Worm (Caenorhabditis elegans) whole organism, L2 larva: ENCODE measurements around the gene Y51H4A.1.
"Not testable (repeated sequence)": the region's sequence is repeated elsewhere in the genome, so short reads cannot be mapped to it uniquely, and the experiment has no call there.

Source experiments
- C34F6.9 ChIP-seq: fragments of 150-350 bp; optimal IDR thresholded peaks from 2 replicates; lab custom pipeline; 2014; ENCODE audit warnings: missing biosample characterization, missing genetic modification characterization
- F13H6.1 ChIP-seq: sonication (generic microtip); optimal IDR thresholded peaks from 2 replicates; lab custom pipeline; 2016; ENCODE audit warnings: missing genetic modification characterization, missing compliant biosample characterization
- R02D3.7 ChIP-seq: fragments of 150-350 bp; optimal IDR thresholded peaks from 2 replicates; lab custom pipeline; 2014; ENCODE audit warnings: missing biosample characterization, missing genetic modification characterization
- Y55F3AM.14 ChIP-seq: fragments of 200-800 bp; sonication (Bioruptor generic); optimal IDR thresholded peaks from 2 replicates; lab custom pipeline; 2018; ENCODE audit warnings: mild to moderate bottlenecking, missing genetic modification characterization, missing compliant biosample characterization
- ZK546.5 ChIP-seq: sonication (generic microtip); optimal IDR thresholded peaks from 2 replicates; lab custom pipeline; 2017; ENCODE audit warnings: missing biosample characterization, missing genetic modification characterization
- alr-1 ChIP-seq: fragments of 150-350 bp; optimal IDR thresholded peaks from 2 replicates; lab custom pipeline; 2014; ENCODE audit warnings: missing biosample characterization, missing genetic modification characterization
- ama-1 ChIP-seq: fragments of 150-350 bp; optimal IDR thresholded peaks from 2 replicates; lab custom pipeline; 2018; ENCODE audit warnings: inconsistent platforms
- ceh-16 ChIP-seq: fragments of 150-350 bp; optimal IDR thresholded peaks from 2 replicates; lab custom pipeline; 2014; ENCODE audit warnings: missing biosample characterization, missing genetic modification characterization
- ceh-82 ChIP-seq: fragments of 150-350 bp; optimal IDR thresholded peaks from 2 replicates; lab custom pipeline; 2014; ENCODE audit warnings: missing biosample characterization, missing genetic modification characterization
- crh-2 ChIP-seq: sonication (generic microtip); optimal IDR thresholded peaks from 2 replicates; lab custom pipeline; 2017; ENCODE audit warnings: missing biosample characterization, missing genetic modification characterization
- dmd-4 ChIP-seq: sonication (generic microtip); optimal IDR thresholded peaks from 2 replicates; lab custom pipeline; 2017; ENCODE audit warnings: missing biosample characterization, missing genetic modification characterization
- egl-27 ChIP-seq: sonication (generic microtip); optimal IDR thresholded peaks from 3 replicates; lab custom pipeline; 2017; ENCODE audit warnings: missing biosample characterization, missing genetic modification reagents, missing genetic modification characterization
- fos-1 ChIP-seq: fragments of 150-350 bp; optimal IDR thresholded peaks from 2 replicates; lab custom pipeline; 2014; ENCODE audit warnings: missing biosample characterization, missing genetic modification characterization
- gmeb-1 ChIP-seq: fragments of 150-350 bp; optimal IDR thresholded peaks from 2 replicates; lab custom pipeline; 2014; ENCODE audit warnings: missing biosample characterization, missing genetic modification characterization
- lin-11 ChIP-seq: fragments of 150-350 bp; sonication (generic microtip); optimal IDR thresholded peaks from 2 replicates; lab custom pipeline; 2014; ENCODE audit warnings: missing biosample characterization, missing genetic modification characterization, inconsistent platforms, mixed read lengths
- lin-13 ChIP-seq: fragments of 150-350 bp; optimal IDR thresholded peaks from 2 replicates; lab custom pipeline; 2014; ENCODE audit warnings: missing biosample characterization, missing genetic modification reagents, missing genetic modification characterization
- lsy-2 ChIP-seq, 2 experiments: fragments of 150-350 bp in 1 of 2; sonication (generic microtip) in 1 of 2; optimal IDR thresholded peaks; 2 replicates each; lab custom pipeline; 2014 to 2017; ENCODE audit warnings: missing biosample characterization in 2 of 2, missing genetic modification characterization in 2 of 2
- mbf-1 ChIP-seq: sonication (generic microtip); optimal IDR thresholded peaks from 2 replicates; lab custom pipeline; 2017; ENCODE audit warnings: missing biosample characterization, missing genetic modification characterization
- nhr-10 ChIP-seq: sonication (generic microtip); optimal IDR thresholded peaks from 2 replicates; lab custom pipeline; 2017; ENCODE audit warnings: missing biosample characterization, missing genetic modification characterization
- nhr-11 ChIP-seq: fragments of 150-350 bp; optimal IDR thresholded peaks from 2 replicates; lab custom pipeline; 2014; ENCODE audit warnings: missing biosample characterization, missing genetic modification characterization
- nhr-12 ChIP-seq: fragments of 150-350 bp; optimal IDR thresholded peaks from 2 replicates; lab custom pipeline; 2014; ENCODE audit warnings: missing biosample characterization, missing genetic modification characterization
- nhr-21 ChIP-seq: fragments of 150-350 bp; optimal IDR thresholded peaks from 2 replicates; lab custom pipeline; 2014; ENCODE audit warnings: missing biosample characterization, missing genetic modification characterization
- nhr-23 ChIP-seq: fragments of 150-350 bp; optimal IDR thresholded peaks from 2 replicates; lab custom pipeline; 2014; ENCODE audit warnings: missing biosample characterization, missing genetic modification reagents, missing genetic modification characterization
- nhr-237 ChIP-seq: fragments of 150-350 bp; optimal IDR thresholded peaks from 2 replicates; lab custom pipeline; 2014; ENCODE audit warnings: missing biosample characterization, missing genetic modification characterization
- nhr-25 ChIP-seq: fragments of 150-350 bp; sonication (generic microtip); optimal IDR thresholded peaks from 3 replicates; lab custom pipeline; 2014; ENCODE audit warnings: missing biosample characterization, missing genetic modification characterization
- nhr-6 ChIP-seq: fragments of 150-350 bp; optimal IDR thresholded peaks from 2 replicates; lab custom pipeline; 2014; ENCODE audit warnings: missing biosample characterization, missing genetic modification characterization
- nhr-77 ChIP-seq: fragments of 150-350 bp; optimal IDR thresholded peaks from 2 replicates; lab custom pipeline; 2014; ENCODE audit warnings: missing biosample characterization, missing genetic modification characterization
- peb-1 ChIP-seq: fragments of 150-350 bp; optimal IDR thresholded peaks from 2 replicates; lab custom pipeline; 2014; ENCODE audit warnings: missing biosample characterization, missing genetic modification characterization
- sma-3 ChIP-seq: sonication (generic microtip); optimal IDR thresholded peaks from 2 replicates; lab custom pipeline; 2016; ENCODE audit warnings: missing genetic modification reagents, missing genetic modification characterization, missing compliant biosample characterization
- unc-39 ChIP-seq: fragments of 150-350 bp; optimal IDR thresholded peaks from 2 replicates; lab custom pipeline; 2014; ENCODE audit warnings: missing biosample characterization, missing genetic modification characterization
- unc-55 ChIP-seq: fragments of 150-350 bp; sonication (generic microtip); optimal IDR thresholded peaks from 3 replicates; lab custom pipeline; 2014; ENCODE audit warnings: missing biosample characterization, missing genetic modification reagents, missing genetic modification characterization
- unc-62 ChIP-seq: fragments of 150-350 bp; optimal IDR thresholded peaks from 2 replicates; lab custom pipeline; 2014; ENCODE audit warnings: missing biosample characterization, missing genetic modification reagents, missing genetic modification characterization
- ztf-11 ChIP-seq: sonication (generic microtip); optimal IDR thresholded peaks from 2 replicates; lab custom pipeline; 2017; ENCODE audit warnings: missing biosample characterization, missing genetic modification characterization

Gene Y51H4A.1

ce11 chrIV:16480888-16481287 is 3.8 kb upstream of the Y51H4A.1 start, which contains the start of gene Y51H4A.938:
Gene Y51H4A.938, plus strand, starts transcription at chrIV:16481188.
- not testable (repeated sequence) for TF ChIP-seq nhr-23 (tag; lab: Kevin White, UChicago); nhr-25 (tag; lab: Kevin White, UChicago); nhr-12

- peak; percentile 73 for TF ChIP-seq unc-55 (GFP tag; lab: Kevin White, UChicago)
- TF ChIP-seq C34F6.9 (tag; lab: Kevin White, UChicago): peak; percentile 35
- no peak for TF ChIP-seq unc-39 (tag; lab: Kevin White, UChicago)
Measured at ce11 chrIV:16476081-16476480, 1.0 kb downstream of the Y51H4A.1 start.

DNA sequence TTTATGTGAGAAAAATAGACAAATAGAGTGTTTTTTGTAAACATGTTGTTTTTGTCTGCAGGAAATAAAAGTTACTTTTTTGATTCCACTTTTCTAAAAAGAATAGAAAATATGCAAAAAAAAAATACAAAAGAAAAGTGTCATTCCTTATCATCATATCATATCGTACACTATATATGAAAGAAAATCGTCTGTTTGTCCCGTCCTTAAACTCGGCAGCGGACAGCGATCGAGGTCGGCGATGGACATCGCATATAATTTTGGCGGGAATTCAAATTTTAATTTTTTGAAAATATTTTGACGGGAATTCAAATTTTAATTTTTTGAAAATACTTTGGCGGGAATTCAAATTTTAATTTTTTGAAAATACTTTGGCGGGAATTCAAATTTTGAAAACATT is 5.5 kb downstream of the Y51H4A.1 start:
- TF ChIP-seq unc-55 (GFP tag; lab: Kevin White, UChicago): no peak
- TF ChIP-seq dmd-4 (tag; lab: Kevin White, UChicago): no peak
- TF ChIP-seq gmeb-1 (tag; lab: Kevin White, UChicago): no peak
- no peak for TF ChIP-seq fos-1
- TF ChIP-seq nhr-6: no peak
- no peak for TF ChIP-seq egl-27 (tag; lab: Kevin White, UChicago)
- TF ChIP-seq ceh-82 (tag; lab: Kevin White, UChicago): no peak
- no peak for TF ChIP-seq nhr-23 (tag; lab: Kevin White, UChicago)
- TF ChIP-seq nhr-11: no peak
- no peak for TF ChIP-seq nhr-237
- no peak for TF ChIP-seq mbf-1 (tag; lab: Kevin White, UChicago)
- TF ChIP-seq F13H6.1 (tag; lab: Kevin White, UChicago): no peak
- TF ChIP-seq nhr-77 (tag; lab: Kevin White, UChicago): no peak
- no peak for TF ChIP-seq sma-3 (GFP tag; lab: Kevin White, UChicago)
- TF ChIP-seq nhr-12: no peak
- TF ChIP-seq crh-2 (tag; lab: Kevin White, UChicago): no peak

- not testable (repeated sequence) for TF ChIP-seq unc-62; peb-1 (tag; lab: Kevin White, UChicago); nhr-237
- TF ChIP-seq, all 48 proteins: peak for 0; not testable (repeated sequence) for 48
Measured at ce11 chrIV:16470888-16471287, 6.2 kb downstream of the Y51H4A.1 start, which contains the start of gene VY10G11R.1. Gene VY10G11R.1, minus strand, starts transcription at chrIV:16470988.

DNA sequence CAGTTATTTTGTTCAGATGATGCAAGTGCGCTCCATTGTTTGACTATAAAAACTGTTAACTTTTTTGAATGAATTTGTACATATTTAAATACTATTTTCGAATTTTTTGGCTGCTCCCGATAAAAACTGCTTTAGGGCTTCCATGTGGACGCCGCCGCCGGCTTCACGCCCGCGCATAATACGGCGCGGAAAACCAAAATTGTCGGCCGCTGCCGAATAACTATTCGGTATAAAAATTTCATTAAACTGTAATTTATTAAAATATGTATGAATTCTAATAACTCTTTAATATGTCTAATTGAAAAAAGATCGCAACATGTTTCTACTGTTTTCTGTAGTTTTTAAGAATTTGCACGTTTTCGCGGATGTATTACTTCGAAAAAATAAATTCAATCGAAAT is 30.4 kb downstream of the Y51H4A.1 start:
- TF ChIP-seq nhr-6 (no peak), lsy-2 (tag; optimal IDR thresholded peaks at IDR 0.05; lab: Kevin White, UChicago) (no peak), gmeb-1 (tag; lab: Kevin White, UChicago) (no peak), nhr-10 (no peak), peb-1 (tag; lab: Kevin White, UChicago) (no peak), unc-62 (no peak), alr-1 (no peak), lin-13 (GFP tag; lab: Kevin White, UChicago) (no peak), nhr-23 (tag; lab: Kevin White, UChicago) (no peak)

- TF ChIP-seq peb-1 (tag; lab: Kevin White, UChicago): no peak
- TF ChIP-seq lin-11 (tag; lab: Kevin White, UChicago): no peak
- TF ChIP-seq nhr-23 (tag; lab: Kevin White, UChicago): no peak
- TF ChIP-seq C34F6.9 (tag; lab: Kevin White, UChicago): no peak
- TF ChIP-seq R02D3.7: no peak
- TF ChIP-seq gmeb-1 (tag; lab: Kevin White, UChicago): no peak
- TF ChIP-seq mbf-1 (tag; lab: Kevin White, UChicago): no peak
- TF ChIP-seq ama-1 (lab: Kevin White, UChicago): no peak
- TF ChIP-seq ztf-11 (tag; lab: Kevin White, UChicago): no peak
- no peak for TF ChIP-seq ceh-16 (tag; lab: Kevin White, UChicago)
- no peak for TF ChIP-seq sma-3 (GFP tag; lab: Kevin White, UChicago)
- TF ChIP-seq nhr-21 (tag; lab: Kevin White, UChicago): no peak
- TF ChIP-seq Y55F3AM.14: no peak
- no peak for TF ChIP-seq nhr-10
- no peak for TF ChIP-seq ZK546.5 (tag; lab: Kevin White, UChicago)
Measured at ce11 chrIV:16442963-16443362, 34.1 kb downstream of the Y51H4A.1 start, which contains the start of gene dlc-4. Gene dlc-4, plus strand, starts transcription at chrIV:16443263.
